Fruit fly (Drosophila melanogaster): Measurements from ENCODE around the gene CG12288.
A peak's percentile ranks its signal among the peaks of the same experiment; 100 is the strongest.

DNA sequence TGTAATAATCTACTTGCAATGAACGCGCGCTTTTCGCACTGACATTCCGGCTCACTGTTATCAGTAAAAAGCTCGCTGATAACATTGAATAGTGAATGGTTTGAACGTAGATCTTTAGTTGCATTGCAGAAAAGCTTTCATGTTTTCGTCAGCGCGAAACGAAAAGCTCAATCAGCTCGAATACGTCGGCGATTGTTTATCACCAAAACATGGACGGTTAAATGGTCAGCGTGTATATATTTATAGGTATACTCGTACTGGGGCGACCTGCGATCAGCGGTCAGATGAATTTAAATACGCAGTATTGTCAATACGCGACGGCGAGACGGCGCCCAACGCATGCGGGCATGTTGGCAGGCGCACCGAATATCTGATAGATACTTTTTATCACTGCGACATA, 15.6 kb downstream of the CG12288 start:
- TF ChIP-seq Mnt (GFP tag; optimal IDR thresholded peaks at IDR 0.05) (peak; percentile 59), CG1620 (GFP tag; optimal IDR thresholded peaks at IDR 0.05) (no peak), CG12768 (GFP tag; optimal IDR thresholded peaks at IDR 0.05) (peak; percentile 49), CG5204 (GFP tag; optimal IDR thresholded peaks at IDR 0.05) (no peak), CG7101 (tag; optimal IDR thresholded peaks at IDR 0.05) (no peak), cic (GFP tag; optimal IDR thresholded peaks at IDR 0.05) (peak; percentile 98)
